Fruit fly (Drosophila melanogaster) whole organism, embryonic: ENCODE measurements around the gene Pdxk.

Experiments used
- CG12942 ChIP-seq: fragments of 200-800 bp; sonication (Bioruptor generic); optimal IDR thresholded peaks from 3 replicates; lab custom pipeline; 2016; ENCODE audit warnings: missing biosample characterization, missing genetic modification characterization
- CG13287 ChIP-seq: fragments of 200-800 bp; sonication (Bioruptor generic); IDR thresholded peaks from 2 replicates; pipeline ENCODE4 v1.3.6; 2022; ENCODE audit warnings: missing biosample characterization, missing genetic modification characterization; ENCODE audit not compliant: partially characterized antibody
- CG14014 ChIP-seq: fragments of 200-800 bp; sonication (Bioruptor generic); IDR thresholded peaks from 2 replicates; pipeline ENCODE4 v1.3.6; 2022; ENCODE audit warnings: missing biosample characterization, missing genetic modification characterization
- CG14667 ChIP-seq: fragments of 200-800 bp; sonication (Bioruptor generic); IDR thresholded peaks from 2 replicates; pipeline ENCODE4 v1.3.6; 2022; ENCODE audit warnings: missing biosample characterization, missing genetic modification characterization
- CG17829 ChIP-seq: fragments of 200-800 bp; optimal IDR thresholded peaks from 2 replicates; lab custom pipeline; 2019; ENCODE audit warnings: missing biosample characterization, mild to moderate bottlenecking, missing genetic modification characterization, moderate library complexity
- CG3065 ChIP-seq: fragments of 200-800 bp; sonication (Bioruptor generic); optimal IDR thresholded peaks from 2 replicates; lab custom pipeline; 2016; ENCODE audit warnings: missing biosample characterization, missing genetic modification characterization
- CG33557 ChIP-seq: fragments of 200-800 bp; sonication (Bioruptor generic); optimal IDR thresholded peaks from 2 replicates; lab custom pipeline; 2019; ENCODE audit warnings: missing biosample characterization, mild to moderate bottlenecking, missing genetic modification characterization, moderate library complexity
- CG3726 ChIP-seq: fragments of 200-800 bp; sonication (Bioruptor generic); IDR thresholded peaks from 3 replicates; pipeline ENCODE4, ENCODE4 v1.3.6; 2022; ENCODE audit warnings: missing biosample characterization, missing genetic modification characterization
- CG5180 ChIP-seq: fragments of 200-800 bp; sonication (Bioruptor generic); optimal IDR thresholded peaks from 3 replicates; lab custom pipeline; 2017; ENCODE audit warnings: missing biosample characterization, missing genetic modification characterization, mild to moderate bottlenecking, moderate library complexity, missing genetic modification reagents
- CG5245 ChIP-seq: fragments of 200-800 bp; sonication (Bioruptor generic); optimal IDR thresholded peaks from 3 replicates; lab custom pipeline; 2016; ENCODE audit warnings: missing biosample characterization, missing genetic modification characterization
- CG7357 ChIP-seq: fragments of 200-800 bp; sonication (Bioruptor generic); IDR thresholded peaks from 3 replicates; pipeline ENCODE4 v1.3.6; 2022; ENCODE audit warnings: missing biosample characterization, missing genetic modification characterization
- CG7928 ChIP-seq: fragments of 200-800 bp; sonication (Bioruptor generic); optimal IDR thresholded peaks from 2 replicates; lab custom pipeline; 2017; ENCODE audit warnings: missing biosample characterization, mild to moderate bottlenecking, missing genetic modification characterization
- CG7963 ChIP-seq: fragments of 200-800 bp; sonication (Bioruptor generic); IDR thresholded peaks from 3 replicates; pipeline ENCODE4 v1.3.6; 2022; ENCODE audit warnings: missing biosample characterization, missing genetic modification characterization; ENCODE audit not compliant: partially characterized antibody
- CG9437 ChIP-seq: fragments of 200-800 bp; sonication (Bioruptor generic); optimal IDR thresholded peaks from 2 replicates; lab custom pipeline; 2018; ENCODE audit warnings: missing biosample characterization, mild to moderate bottlenecking, missing genetic modification characterization
- CG9817 ChIP-seq: fragments of 200-800 bp; sonication (Bioruptor generic); optimal IDR thresholded peaks from 2 replicates; lab custom pipeline; 2018; ENCODE audit warnings: missing biosample characterization, mild to moderate bottlenecking, missing genetic modification characterization, moderate library complexity
- CG9876 ChIP-seq: fragments of 200-800 bp; sonication (Bioruptor generic); optimal IDR thresholded peaks from 2 replicates; lab custom pipeline; 2016; ENCODE audit warnings: missing biosample characterization, missing genetic modification characterization
- CrebB ChIP-seq: fragments of 200-800 bp; sonication (Bioruptor generic); optimal IDR thresholded peaks from 3 replicates; lab custom pipeline; 2018; ENCODE audit warnings: missing biosample characterization, mild to moderate bottlenecking, missing genetic modification characterization
- D19A ChIP-seq: fragments of 200-800 bp; optimal IDR thresholded peaks from 3 replicates; lab custom pipeline; 2019; ENCODE audit warnings: missing biosample characterization, mild to moderate bottlenecking, missing genetic modification characterization, moderate library complexity
- Doc2 ChIP-seq: fragments of 200-800 bp; sonication (Bioruptor generic); IDR thresholded peaks from 2 replicates; pipeline ENCODE4 v1.3.6; 2022; ENCODE audit warnings: missing biosample characterization, missing genetic modification characterization
- Dref ChIP-seq: fragments of 200-800 bp; sonication (Bioruptor generic); IDR thresholded peaks from 2 replicates; pipeline ENCODE4 v1.3.6; 2022; ENCODE audit warnings: missing biosample characterization, missing genetic modification characterization
- Fer1 ChIP-seq: fragments of 200-800 bp; sonication (Bioruptor generic); optimal IDR thresholded peaks from 2 replicates; lab custom pipeline; 2017; ENCODE audit warnings: missing biosample characterization, mild to moderate bottlenecking, missing genetic modification characterization
- Hr3 ChIP-seq: fragments of 200-800 bp; sonication (Bioruptor generic); optimal IDR thresholded peaks from 3 replicates; lab custom pipeline; 2016; ENCODE audit warnings: missing biosample characterization, missing genetic modification characterization
- Med ChIP-seq: fragments of 200-800 bp; sonication (Bioruptor generic); peaks from one replicate; lab custom pipeline; 2016; ENCODE audit warnings: missing biosample characterization, missing genetic modification characterization, mild to moderate bottlenecking, inconsistent platforms, moderate library complexity
- Sox102F ChIP-seq: fragments of 200-800 bp; sonication (Bioruptor generic); optimal IDR thresholded peaks from 2 replicates; lab custom pipeline; 2018; ENCODE audit warnings: missing biosample characterization, mild to moderate bottlenecking, missing genetic modification characterization, moderate library complexity
- Sry-β ChIP-seq: fragments of 200-800 bp; sonication (Bioruptor generic); optimal IDR thresholded peaks from 2 replicates; lab custom pipeline; 2018; ENCODE audit warnings: missing biosample characterization, mild to moderate bottlenecking, missing genetic modification characterization, moderate library complexity
- ap ChIP-seq: fragments of 200-800 bp; sonication (Bioruptor generic); IDR thresholded peaks from 2 replicates; pipeline ENCODE4 v1.3.6; 2022; ENCODE audit warnings: missing biosample characterization, missing genetic modification characterization
- bab2 ChIP-seq: fragments of 200-800 bp; sonication (Bioruptor generic); optimal IDR thresholded peaks from 2 replicates; lab custom pipeline; 2016; ENCODE audit warnings: missing biosample characterization, missing genetic modification characterization
- bbx ChIP-seq: fragments of 200-800 bp; sonication (Bioruptor generic); IDR thresholded peaks from 2 replicates; pipeline ENCODE4 v1.3.6; 2022; ENCODE audit warnings: missing biosample characterization, missing genetic modification characterization; ENCODE audit not compliant: partially characterized antibody
- bowl ChIP-seq: fragments of 200-800 bp; sonication (Bioruptor generic); IDR thresholded peaks from 2 replicates; pipeline ENCODE4 v1.3.6; 2022; ENCODE audit warnings: missing biosample characterization, missing genetic modification characterization
- da ChIP-seq: fragments of 200-800 bp; sonication (Bioruptor generic); optimal IDR thresholded peaks from 2 replicates; lab custom pipeline; 2016; ENCODE audit warnings: missing biosample characterization, missing genetic modification characterization
- dpn ChIP-seq, 2 experiments: fragments of 200-800 bp; sonication (Bioruptor generic); optimal IDR thresholded peaks; 3 replicates each; lab custom pipeline; 2016; ENCODE audit warnings: missing biosample characterization in 2 of 2, missing genetic modification characterization in 2 of 2
- ewg ChIP-seq: fragments of 200-800 bp; sonication (Bioruptor generic); optimal IDR thresholded peaks from 3 replicates; lab custom pipeline; 2017; ENCODE audit warnings: mild to moderate bottlenecking, missing biosample characterization, missing genetic modification reagents, missing genetic modification characterization
- eyg ChIP-seq: fragments of 200-800 bp; sonication (Bioruptor generic); optimal IDR thresholded peaks from 3 replicates; lab custom pipeline; 2016; ENCODE audit warnings: missing biosample characterization, missing genetic modification characterization
- gce ChIP-seq: fragments of 200-800 bp; sonication (Bioruptor generic); IDR thresholded peaks from 3 replicates; pipeline ENCODE4 v1.3.6; 2022; ENCODE audit warnings: missing biosample characterization, missing genetic modification characterization
- hbn ChIP-seq: fragments of 200-800 bp; sonication (Bioruptor generic); IDR thresholded peaks from 2 replicates; pipeline ENCODE4 v1.3.6; 2022; ENCODE audit warnings: missing biosample characterization, missing genetic modification characterization; ENCODE audit not compliant: partially characterized antibody
- lab ChIP-seq: fragments of 200-800 bp; sonication (Bioruptor generic); optimal IDR thresholded peaks from 3 replicates; lab custom pipeline; 2017; ENCODE audit warnings: missing biosample characterization, missing genetic modification characterization, mild to moderate bottlenecking, moderate library complexity, missing genetic modification reagents
- org-1 ChIP-seq: fragments of 200-800 bp; sonication (Bioruptor generic); optimal IDR thresholded peaks from 2 replicates; lab custom pipeline; 2017; ENCODE audit warnings: missing biosample characterization, missing genetic modification characterization
- pb ChIP-seq: fragments of 200-800 bp; sonication (Bioruptor generic); optimal IDR thresholded peaks from 3 replicates; lab custom pipeline; 2016; ENCODE audit warnings: missing biosample characterization, missing genetic modification characterization
- pita ChIP-seq: fragments of 200-800 bp; sonication (Bioruptor generic); optimal IDR thresholded peaks from 2 replicates; lab custom pipeline; 2017; ENCODE audit warnings: missing biosample characterization, mild to moderate bottlenecking, missing genetic modification characterization
- ro ChIP-seq: fragments of 200-800 bp; sonication (Bioruptor generic); IDR thresholded peaks from 2 replicates; pipeline ENCODE4 v1.3.6; 2022; ENCODE audit warnings: missing biosample characterization, missing genetic modification characterization
- scrt ChIP-seq: fragments of 200-800 bp; sonication (Bioruptor generic); optimal IDR thresholded peaks from 2 replicates; lab custom pipeline; 2018; ENCODE audit warnings: missing biosample characterization, mild to moderate bottlenecking, missing genetic modification characterization, moderate library complexity
- sens-2 ChIP-seq: fragments of 200-800 bp; sonication (Bioruptor generic); IDR thresholded peaks from 2 replicates; pipeline ENCODE4 v1.3.6; 2022; ENCODE audit warnings: missing biosample characterization, missing genetic modification characterization
- slbo ChIP-seq: fragments of 200-800 bp; sonication (Bioruptor generic); IDR thresholded peaks from 2 replicates; pipeline ENCODE4 v1.3.6; 2022; ENCODE audit warnings: missing biosample characterization, missing genetic modification characterization
- ssp ChIP-seq: fragments of 200-800 bp; sonication (Bioruptor generic); IDR thresholded peaks from 2 replicates; pipeline ENCODE4 v1.3.6; 2022; ENCODE audit warnings: missing biosample characterization, missing genetic modification characterization
- stc ChIP-seq: fragments of 200-800 bp; sonication (Bioruptor generic); IDR thresholded peaks from 2 replicates; pipeline ENCODE4 v1.3.6; 2022; ENCODE audit warnings: missing biosample characterization, missing genetic modification characterization
- sug ChIP-seq: fragments of 200-800 bp; optimal IDR thresholded peaks from 2 replicates; lab custom pipeline; 2019; ENCODE audit warnings: missing biosample characterization, mild to moderate bottlenecking, missing genetic modification characterization, moderate library complexity
- ttk ChIP-seq: fragments of 200-800 bp; sonication (Bioruptor generic); IDR thresholded peaks from 2 replicates; pipeline ENCODE4 v2.1.2; 2022; ENCODE audit warnings: missing biosample characterization, missing genetic modification characterization
- wek ChIP-seq: fragments of 200-800 bp; sonication (Bioruptor generic); optimal IDR thresholded peaks from 3 replicates; lab custom pipeline; 2018; ENCODE audit warnings: missing biosample characterization, mild to moderate bottlenecking, missing genetic modification characterization, moderate library complexity
- zfh2 ChIP-seq: fragments of 200-800 bp; sonication (Bioruptor generic); optimal IDR thresholded peaks from 2 replicates; lab custom pipeline; 2016; ENCODE audit warnings: missing biosample characterization, missing genetic modification characterization

Gene Pdxk

dm6 chr3L:9410754-9411423, 50.8 kb downstream of the Pdxk start, which contains the start of the genes CG4022 and Cpsf5 (continued):
- TF ChIP-seq bowl (GFP tag; lab: Robert Waterston, UW) = 0 out of 2 replicates have a peak, but pooled peaks have one; percentile 13
- peak; percentile 82 for TF ChIP-seq Fer1 (GFP tag; lab: Kevin White, UChicago)
- peak; percentile 45 for TF ChIP-seq org-1
- TF ChIP-seq CG3726 (GFP tag; lab: Robert Waterston, UW) = no peak
- 0 out of 2 replicates have a peak, but pooled peaks have one; percentile 29 for TF ChIP-seq sens-2
- TF ChIP-seq bab2 (GFP tag; lab: Kevin White, UChicago) = peak; percentile 72
- TF ChIP-seq hbn (GFP tag; lab: Robert Waterston, UW) = no peak
- TF ChIP-seq da (GFP tag; lab: Kevin White, UChicago) = peak; percentile 21
- TF ChIP-seq CG13287 (GFP tag; lab: Robert Waterston, UW) = peak; percentile 68
- TF ChIP-seq ttk (GFP tag; lab: Robert Waterston, UW) = peak; percentile 77
- TF ChIP-seq CG12942 (GFP tag; lab: Kevin White, UChicago) = peak; percentile 73
- TF ChIP-seq slbo (GFP tag; lab: Robert Waterston, UW) = peak; percentile 90
- TF ChIP-seq Med (GFP tag; lab: Kevin White, UChicago) = peak; percentile 92
- TF ChIP-seq CrebB = peak; percentile 75
- peak; percentile 2 for TF ChIP-seq eyg (GFP tag; lab: Kevin White, UChicago)
- peak; percentile 31 for TF ChIP-seq pb (GFP tag; lab: Kevin White, UChicago)
- TF ChIP-seq bbx = no peak
- peak; percentile 75 for TF ChIP-seq Hr3
- TF ChIP-seq CG7928 (GFP tag; lab: Kevin White, UChicago) = peak; percentile 98
- peak; percentile 78 for TF ChIP-seq stc (GFP tag; lab: Robert Waterston, UW)
- peak; percentile 42 for TF ChIP-seq Sry-β (GFP tag; lab: Kevin White, UChicago)
- TF ChIP-seq CG17829 = peak; percentile 91
- TF ChIP-seq CG7357 = 0 out of 3 replicates have a peak, but pooled peaks have one; percentile 55
- no peak for TF ChIP-seq ro (GFP tag; lab: Robert Waterston, UW)
- TF ChIP-seq D19A (tag; lab: Kevin White, UChicago) = peak; percentile 52
- peak; percentile 79 for TF ChIP-seq ewg
- TF ChIP-seq CG14014 = peak; percentile 82
- TF ChIP-seq CG9817 (tag; lab: Kevin White, UChicago) = peak; percentile 90
- no peak for TF ChIP-seq CG9876 (GFP tag; lab: Kevin White, UChicago)
- TF ChIP-seq CG14667 (GFP tag; lab: Robert Waterston, UW) = peak; percentile 68
- peak; percentile 65 for TF ChIP-seq CG5245
- TF ChIP-seq Doc2 = no peak
- TF ChIP-seq scrt (GFP tag; lab: Kevin White, UChicago) = peak; percentile 66
- TF ChIP-seq CG9437 (GFP tag; lab: Kevin White, UChicago) = peak; percentile 60
- peak; percentile 48 for TF ChIP-seq Dref (GFP tag; lab: Robert Waterston, UW)
- peak; percentile 86 for TF ChIP-seq CG33557 (GFP tag; lab: Kevin White, UChicago)
- TF ChIP-seq Sox102F = peak; percentile 82
- TF ChIP-seq lab (GFP tag; lab: Kevin White, UChicago) = peak; percentile 88
- peak; percentile 70 for TF ChIP-seq ssp (GFP tag; lab: Robert Waterston, UW)
- no peak for TF ChIP-seq CG5180 (GFP tag; lab: Kevin White, UChicago)
- peak; percentile 56 for TF ChIP-seq ap (GFP tag; lab: Robert Waterston, UW)
- TF ChIP-seq wek (GFP tag; lab: Kevin White, UChicago) = no peak
- TF ChIP-seq zfh2 (GFP tag; lab: Kevin White, UChicago) = peak; percentile 72
- TF ChIP-seq dpn (GFP tag; optimal IDR thresholded peaks at IDR 0.05; lab: Kevin White, UChicago) = peak; percentile 66 to 85
- TF ChIP-seq sug = peak; percentile 89
- TF ChIP-seq pita (GFP tag; lab: Kevin White, UChicago) = no peak
- peak; percentile 80; the same call in 1 of the 3 replicates for TF ChIP-seq gce (GFP tag; lab: Robert Waterston, UW)
- TF ChIP-seq CG3065 (GFP tag; lab: Kevin White, UChicago) = peak; percentile 46
- TF ChIP-seq CG7963 (GFP tag; lab: Robert Waterston, UW) = no peak
